Worm (Caenorhabditis elegans): ENCODE measurements around the gene pros-1.

The pros-1 gene

DNA sequence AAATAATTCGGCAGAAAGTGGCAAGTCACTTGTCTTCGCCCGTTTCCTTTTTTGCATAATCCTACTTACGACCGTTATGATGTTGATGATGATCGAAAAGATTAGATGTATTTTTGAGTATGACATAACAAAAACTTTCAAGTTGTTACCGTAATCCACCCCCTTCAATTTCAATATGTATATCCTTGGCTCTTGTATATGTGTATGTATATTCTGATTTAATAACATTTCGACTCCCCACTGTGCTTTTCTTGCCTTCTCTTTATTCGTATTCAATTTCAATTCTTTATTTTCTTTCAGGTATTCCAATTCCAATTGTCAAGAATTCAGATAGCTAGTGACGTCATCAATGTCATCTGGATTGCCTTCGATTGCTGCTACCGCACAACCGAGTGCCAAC is at the start of gene pros-1:
Gene pros-1, plus strand, starts transcription at position 301 of the 400 bp plus-strand sequence.
- no peak for TF ChIP-seq him-1 (tag; optimal IDR thresholded peaks at IDR 0.05)
- no peak for TF ChIP-seq W03F9.2 (tag; optimal IDR thresholded peaks at IDR 0.05)
- TF ChIP-seq dao-5 (tag; optimal IDR thresholded peaks at IDR 0.05) = no peak

DNA sequence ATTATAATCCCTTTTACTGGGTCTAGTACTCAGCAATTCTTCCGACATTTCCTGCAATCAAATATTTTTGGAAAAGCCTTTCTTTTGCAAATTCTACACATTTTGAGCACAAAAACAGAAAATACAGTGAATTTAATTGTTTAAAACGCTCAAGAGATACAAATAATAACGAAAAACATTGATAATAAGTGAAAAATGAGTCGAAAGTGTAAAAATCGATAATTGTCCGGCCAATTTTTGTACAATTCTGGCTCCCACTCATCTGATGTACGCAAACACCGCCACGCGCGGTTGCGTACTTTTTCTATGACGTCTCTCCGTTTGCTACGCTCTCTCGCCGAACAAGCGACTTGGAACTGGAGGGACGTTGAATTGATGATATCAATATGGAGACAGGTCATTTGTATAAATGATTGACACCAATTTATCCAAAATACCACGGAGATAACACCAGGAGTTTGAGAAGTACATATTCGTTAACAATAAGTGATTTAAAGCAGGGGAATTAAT is 46.2 kb upstream of the pros-1 start, which contains the start of gene lin-36:
Gene lin-36, minus strand, starts transcription at position 51 of the 510 bp plus-strand sequence.
- TF ChIP-seq dao-5 (tag; optimal IDR thresholded peaks at IDR 0.05) = no peak
- peak; percentile 72 for TF ChIP-seq W03F9.2 (tag; optimal IDR thresholded peaks at IDR 0.05)

DNA sequence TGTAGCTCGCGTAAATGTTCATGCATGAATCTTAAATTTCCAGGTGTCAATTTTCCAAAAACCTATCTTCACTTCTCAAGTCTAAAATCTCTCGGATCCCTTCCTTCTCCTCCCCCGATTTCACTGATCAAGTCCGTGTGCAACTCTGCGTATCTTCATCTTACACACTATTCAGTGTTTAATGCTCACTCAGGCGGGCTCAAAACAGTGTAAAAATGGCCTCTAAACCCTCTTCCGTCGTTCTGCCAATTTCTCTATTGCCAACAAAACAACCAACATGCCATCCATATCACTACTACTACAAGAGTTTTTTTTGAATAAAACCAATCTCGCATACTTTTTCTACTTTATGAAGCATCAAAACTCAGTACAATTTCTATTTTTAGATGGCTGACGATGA is 45.0 kb upstream of the pros-1 start, which contains the start of gene F44B9.2:
Gene F44B9.2, plus strand, starts transcription at position 387 of the 400 bp plus-strand sequence.
- no peak for TF ChIP-seq him-1 (tag; optimal IDR thresholded peaks at IDR 0.05)
- no peak for TF ChIP-seq dao-5 (tag; optimal IDR thresholded peaks at IDR 0.05)
- TF ChIP-seq W03F9.2 (tag; optimal IDR thresholded peaks at IDR 0.05) = no peak

DNA sequence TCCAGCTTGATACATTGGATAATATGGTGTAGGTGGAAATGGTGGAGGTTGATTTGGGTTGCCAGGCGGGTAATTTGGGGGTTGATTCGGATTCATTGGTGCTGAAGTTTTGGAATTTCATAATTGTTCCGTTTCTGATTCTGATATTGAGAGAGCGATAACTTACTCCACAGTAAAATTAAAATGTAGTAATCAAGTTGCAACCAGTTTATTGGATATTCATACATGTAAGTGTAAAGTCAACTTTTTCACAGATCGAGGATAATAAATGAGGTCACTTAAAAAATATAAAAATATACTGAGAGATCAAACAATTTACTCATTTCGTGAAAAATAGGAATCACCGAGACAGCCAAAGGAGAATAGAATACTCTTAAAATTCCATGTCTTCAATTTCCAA is 39.1 kb upstream of the pros-1 start, which contains the start of gene mdt-30:
Gene mdt-30, minus strand, starts transcription at position 101 of the 400 bp plus-strand sequence.
- TF ChIP-seq W03F9.2 (tag; optimal IDR thresholded peaks at IDR 0.05) (no peak), him-1 (tag; optimal IDR thresholded peaks at IDR 0.05) (no peak), dao-5 (tag; optimal IDR thresholded peaks at IDR 0.05) (no peak)

DNA sequence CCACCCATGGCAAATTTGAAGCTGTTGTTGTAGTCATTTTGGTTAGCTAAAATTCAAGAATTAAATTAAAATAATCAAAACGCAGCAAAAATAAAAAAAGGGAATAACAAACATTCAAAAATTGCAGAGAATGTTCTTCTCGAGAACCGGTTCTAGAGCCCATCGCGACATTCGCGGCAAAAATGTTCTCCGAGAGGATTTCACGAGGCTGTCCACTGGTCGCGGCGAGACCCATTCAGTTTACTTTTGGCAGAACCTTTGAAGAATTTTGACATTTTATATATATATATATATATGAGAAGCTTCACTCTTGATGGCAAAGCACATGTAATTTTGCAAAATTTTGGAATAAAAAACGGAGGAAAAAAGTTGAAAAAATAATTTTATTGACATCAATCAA is 37.6 kb upstream of the pros-1 start, which contains the start of gene F44B9.8:
Gene F44B9.8, minus strand, starts transcription at position 163 of the 400 bp plus-strand sequence.
- peak; percentile 29 for TF ChIP-seq W03F9.2 (tag; optimal IDR thresholded peaks at IDR 0.05)
- no peak for TF ChIP-seq dao-5 (tag; optimal IDR thresholded peaks at IDR 0.05)

DNA sequence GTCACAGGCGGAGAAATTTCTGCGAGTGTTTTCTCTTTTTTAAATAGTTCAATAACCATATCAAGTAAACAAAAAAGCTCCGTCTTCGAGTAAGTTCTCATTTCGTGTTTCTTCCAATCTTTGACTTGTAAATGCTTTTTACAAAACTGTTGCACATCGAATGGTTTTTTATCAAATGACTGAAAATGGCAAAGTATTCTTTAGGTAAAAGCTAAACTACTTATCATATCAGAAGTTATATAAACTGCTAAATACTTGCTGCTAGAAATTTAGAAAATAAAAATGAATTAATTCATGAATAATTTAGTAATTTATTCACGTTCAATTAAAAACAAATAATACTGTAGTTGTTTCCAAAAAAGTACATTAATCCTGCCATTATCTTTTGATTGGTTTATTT is 36.1 kb upstream of the pros-1 start, which contains the start of gene F44B9.9:
Gene F44B9.9, minus strand, starts transcription at position 101 of the 400 bp plus-strand sequence.
- no peak for TF ChIP-seq W03F9.2 (tag; optimal IDR thresholded peaks at IDR 0.05)
- TF ChIP-seq him-1 (tag; optimal IDR thresholded peaks at IDR 0.05) = no peak
- no peak for TF ChIP-seq dao-5 (tag; optimal IDR thresholded peaks at IDR 0.05)

DNA sequence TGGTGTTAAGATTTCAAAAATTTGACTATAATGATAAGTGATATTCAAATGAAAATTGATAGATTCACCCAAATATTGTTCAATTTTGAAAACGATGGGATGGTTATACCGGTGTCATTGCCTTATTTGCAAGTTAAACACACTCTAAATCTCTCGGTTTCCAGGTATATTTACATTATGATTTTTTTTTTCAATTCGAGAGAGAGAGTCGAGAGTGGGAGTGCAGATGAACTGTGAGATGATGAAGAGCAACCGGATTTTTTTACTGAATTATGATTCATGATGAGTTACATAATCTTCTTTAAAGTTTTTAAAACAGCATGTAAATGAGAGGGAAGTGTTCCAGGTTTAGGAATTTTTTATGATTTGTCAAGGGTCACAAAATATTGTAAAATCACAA is 33.6 kb upstream of the pros-1 start, which contains the start of gene F44B9.10:
Gene F44B9.10, minus strand, starts transcription at position 101 of the 400 bp plus-strand sequence.
- TF ChIP-seq dao-5 (tag; optimal IDR thresholded peaks at IDR 0.05) (no peak), him-1 (tag; optimal IDR thresholded peaks at IDR 0.05) (no peak), W03F9.2 (tag; optimal IDR thresholded peaks at IDR 0.05) (no peak)

DNA sequence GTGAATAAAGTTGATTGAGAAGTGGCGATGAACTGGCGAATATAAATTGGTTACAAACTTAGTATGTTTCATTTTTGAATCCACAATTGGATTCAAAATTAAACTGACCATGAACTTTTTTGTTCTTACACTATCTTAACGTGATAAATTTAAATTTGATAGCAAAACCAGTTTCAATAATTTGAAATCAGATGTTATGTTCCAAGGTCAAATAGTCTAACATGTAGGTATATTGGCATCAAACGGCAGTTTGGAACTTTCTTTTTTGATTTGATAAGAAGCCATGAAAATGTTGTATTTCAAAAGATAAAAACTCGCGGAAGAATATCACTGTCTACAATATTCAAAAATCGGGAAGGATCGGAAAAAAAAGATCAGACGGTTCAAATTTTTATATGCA is 31.0 kb upstream of the pros-1 start:
- no peak for TF ChIP-seq him-1 (tag; optimal IDR thresholded peaks at IDR 0.05)

DNA sequence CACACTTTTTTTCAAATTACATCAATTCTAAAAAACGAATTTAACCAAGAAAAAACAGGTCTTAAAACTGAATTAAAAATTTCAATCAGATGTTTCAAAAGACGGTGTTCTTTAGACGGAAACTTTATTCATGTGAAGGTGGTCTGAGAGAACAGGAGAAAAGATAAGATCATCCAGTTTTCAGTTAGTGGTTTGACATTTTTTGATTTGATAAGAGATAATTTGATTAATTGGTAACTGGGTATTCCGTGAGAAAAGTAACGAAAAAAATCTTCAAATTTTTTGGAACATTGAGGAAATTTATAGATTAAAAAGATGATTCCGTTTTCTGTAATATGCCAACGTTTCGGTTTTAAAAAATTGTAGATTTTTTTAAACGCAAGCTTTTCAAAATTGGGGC is 30.6 kb upstream of the pros-1 start:
- TF ChIP-seq W03F9.2 (tag; optimal IDR thresholded peaks at IDR 0.05) = no peak
- no peak for TF ChIP-seq dao-5 (tag; optimal IDR thresholded peaks at IDR 0.05)
- TF ChIP-seq him-1 (tag; optimal IDR thresholded peaks at IDR 0.05) = no peak

DNA sequence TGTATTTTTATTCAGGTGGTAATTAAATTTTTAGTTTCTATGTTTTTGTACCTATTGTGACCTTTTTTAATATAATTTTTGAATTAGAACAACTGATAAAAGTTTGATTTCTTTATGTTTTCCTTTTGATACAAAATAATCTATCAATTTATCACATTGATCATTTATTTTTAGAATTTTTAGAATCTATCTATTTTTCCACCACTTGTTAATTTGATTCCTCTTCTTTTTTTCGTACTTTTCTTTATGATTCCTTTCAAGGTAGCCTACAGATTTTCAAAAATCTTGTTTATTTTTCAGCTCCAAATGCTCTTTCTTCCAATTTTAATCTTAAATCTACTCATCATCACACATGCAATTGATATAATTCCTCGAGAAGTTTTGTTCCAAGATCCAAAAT is 29.1 kb upstream of the pros-1 start, which contains the start of gene dpf-6:
Gene dpf-6, plus strand, starts transcription at position 301 of the 400 bp plus-strand sequence.
- TF ChIP-seq him-1 (tag; optimal IDR thresholded peaks at IDR 0.05) (no peak), dao-5 (tag; optimal IDR thresholded peaks at IDR 0.05) (no peak), W03F9.2 (tag; optimal IDR thresholded peaks at IDR 0.05) (no peak)

DNA sequence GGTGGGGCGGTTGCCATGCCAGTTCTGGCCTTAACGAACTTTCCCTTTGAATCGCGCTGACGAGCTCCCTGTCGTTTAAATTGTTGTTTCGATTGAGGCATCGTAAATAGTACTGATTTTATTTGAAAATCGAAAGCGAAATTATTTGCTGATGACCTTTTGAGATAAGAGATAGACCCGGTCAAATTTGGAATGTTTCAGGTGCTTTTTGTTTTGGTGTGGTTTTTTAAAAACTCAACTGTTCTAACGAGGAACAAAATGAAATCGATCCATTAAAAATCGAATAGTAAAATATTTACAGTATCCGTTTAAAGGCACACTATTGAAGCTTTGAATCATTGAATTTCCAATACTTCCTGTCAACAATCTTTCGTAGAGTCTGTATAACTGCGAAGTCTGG is 24.3 kb upstream of the pros-1 start, which contains the start of gene K12H4.6:
Gene K12H4.6, minus strand, starts transcription at position 101 of the 400 bp plus-strand sequence.
- TF ChIP-seq him-1 (tag; optimal IDR thresholded peaks at IDR 0.05) (no peak), W03F9.2 (tag; optimal IDR thresholded peaks at IDR 0.05) (no peak), dao-5 (tag; optimal IDR thresholded peaks at IDR 0.05) (no peak)

DNA sequence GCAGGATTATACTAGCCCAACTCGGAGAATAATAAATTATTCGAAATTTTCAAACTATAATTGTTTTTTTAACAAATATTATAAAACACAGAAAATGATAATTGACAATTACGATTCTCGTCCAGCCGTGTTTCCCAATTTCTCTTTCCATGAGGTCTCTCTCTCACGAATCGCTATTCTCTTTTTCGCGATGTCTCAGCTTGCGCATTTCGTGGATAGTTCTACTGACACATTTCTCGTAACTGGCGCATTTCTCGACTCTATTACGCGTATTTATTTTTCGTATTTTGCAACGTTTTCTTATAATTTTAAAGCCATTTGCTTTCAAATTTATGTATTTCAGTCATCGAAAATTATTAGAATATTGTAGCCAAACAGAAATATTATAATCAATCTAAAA is 23.3 kb upstream of the pros-1 start:
- TF ChIP-seq W03F9.2 (tag; optimal IDR thresholded peaks at IDR 0.05) (peak; percentile 98), dao-5 (tag; optimal IDR thresholded peaks at IDR 0.05) (peak; percentile 65), him-1 (tag; optimal IDR thresholded peaks at IDR 0.05) (peak; percentile 97)

DNA sequence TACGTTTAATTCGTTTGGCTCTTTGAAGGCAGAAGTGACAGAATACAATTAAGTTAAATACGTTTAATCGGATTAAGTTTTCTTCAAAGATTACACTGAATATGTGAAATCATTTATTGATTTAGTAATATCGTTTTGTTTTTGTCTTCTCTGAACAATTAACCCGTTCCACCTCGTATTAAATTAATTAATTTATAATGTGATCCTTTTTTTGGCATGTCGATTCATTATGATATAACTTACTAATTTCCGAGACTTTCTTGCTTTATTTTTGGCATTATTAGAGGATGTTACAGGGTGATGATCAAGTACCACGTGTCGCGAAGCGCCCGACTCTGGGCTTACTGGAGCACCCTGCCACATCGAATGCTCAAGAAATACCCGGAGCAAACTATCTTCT is 22.9 kb upstream of the pros-1 start, which contains the start of gene K12H4.5:
Gene K12H4.5, plus strand, starts transcription at position 301 of the 400 bp plus-strand sequence.
- no peak for TF ChIP-seq dao-5 (tag; optimal IDR thresholded peaks at IDR 0.05)
- no peak for TF ChIP-seq W03F9.2 (tag; optimal IDR thresholded peaks at IDR 0.05)
- no peak for TF ChIP-seq him-1 (tag; optimal IDR thresholded peaks at IDR 0.05)

DNA sequence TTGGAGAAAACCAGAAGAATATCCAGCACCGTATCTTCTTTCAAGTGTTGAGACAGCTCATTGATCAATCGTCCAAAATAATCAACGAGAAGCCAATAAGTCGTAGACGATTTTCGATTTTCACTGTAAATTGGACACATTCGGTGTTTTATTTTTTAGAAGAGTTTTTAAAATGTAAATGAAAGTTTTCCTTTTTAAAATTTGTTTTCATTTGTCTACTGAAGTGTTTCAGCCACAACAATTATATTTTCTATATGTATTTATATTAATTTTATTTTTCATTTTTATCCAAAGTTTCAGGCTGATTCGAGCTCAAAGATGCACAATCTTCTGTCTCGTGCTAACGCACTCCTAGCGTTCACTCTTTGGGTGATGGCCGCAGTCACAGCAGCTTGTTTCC is 22.4 kb upstream of the pros-1 start, which contains the start of gene spcs-3:
Gene spcs-3, plus strand, starts transcription at position 301 of the 400 bp plus-strand sequence.
- TF ChIP-seq W03F9.2 (tag; optimal IDR thresholded peaks at IDR 0.05) = no peak
- TF ChIP-seq him-1 (tag; optimal IDR thresholded peaks at IDR 0.05) = no peak
- no peak for TF ChIP-seq dao-5 (tag; optimal IDR thresholded peaks at IDR 0.05)

DNA sequence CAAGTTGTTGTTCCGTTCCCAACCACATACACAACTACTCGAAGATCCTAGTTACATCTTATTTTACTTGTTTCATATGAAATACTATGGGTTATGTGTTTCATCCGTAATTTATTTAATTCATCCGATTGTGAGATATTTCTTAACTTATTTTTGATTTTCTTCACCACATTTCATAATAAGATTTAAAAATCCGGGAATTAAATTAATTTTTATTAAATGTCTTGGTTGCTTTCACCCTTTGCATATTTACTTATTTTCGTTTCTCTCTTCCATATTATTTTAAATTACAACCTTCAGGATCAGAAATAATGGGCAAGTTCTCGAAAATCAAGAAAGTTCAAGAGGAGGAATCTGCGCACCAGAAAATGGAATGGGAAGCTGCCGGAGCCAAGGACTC is 21.4 kb upstream of the pros-1 start, which contains the start of gene K12H4.3:
Gene K12H4.3, plus strand, starts transcription at position 301 of the 400 bp plus-strand sequence.
- no peak for TF ChIP-seq W03F9.2 (tag; optimal IDR thresholded peaks at IDR 0.05)
- TF ChIP-seq him-1 (tag; optimal IDR thresholded peaks at IDR 0.05) = no peak
- no peak for TF ChIP-seq dao-5 (tag; optimal IDR thresholded peaks at IDR 0.05)
